Worm (Caenorhabditis elegans) whole organism, L1 larva: ENCODE measurements around the gene C16C8.25.
A peak's percentile ranks its signal among the peaks of the same experiment; 100 is the strongest.

Experiments used
- C04F5.9 ChIP-seq: sonication (generic microtip); optimal IDR thresholded peaks from 2 replicates; lab custom pipeline; 2016; ENCODE audit warnings: missing genetic modification characterization, missing compliant biosample characterization
- C16A3.4 ChIP-seq: fragments of 150-350 bp; optimal IDR thresholded peaks from 2 replicates; lab custom pipeline; 2014; ENCODE audit warnings: missing biosample characterization, missing genetic modification characterization
- aha-1 ChIP-seq: fragments of 150-350 bp; optimal IDR thresholded peaks from 2 replicates; lab custom pipeline; 2014; ENCODE audit warnings: missing biosample characterization, missing genetic modification characterization
- aly-2 ChIP-seq: fragments of 150-350 bp; optimal IDR thresholded peaks from 2 replicates; lab custom pipeline; 2014; ENCODE audit warnings: missing biosample characterization, missing genetic modification characterization
- ama-1 ChIP-seq: fragments of 150-350 bp; optimal IDR thresholded peaks from 2 replicates; lab custom pipeline; 2014
- blmp-1 ChIP-seq: fragments of 150-350 bp; optimal IDR thresholded peaks from 2 replicates; lab custom pipeline; 2014; ENCODE audit warnings: missing biosample characterization, missing genetic modification characterization
- ces-1 ChIP-seq: fragments of 150-350 bp; optimal IDR thresholded peaks from 2 replicates; lab custom pipeline; 2014; ENCODE audit warnings: missing biosample characterization, missing genetic modification reagents, missing genetic modification characterization
- dpl-1 ChIP-seq, 3 experiments: fragments of 150-350 bp in 2 of 3; sonication (generic microtip) in 1 of 3; optimal IDR thresholded peaks; 2 replicates each; lab custom pipeline; 2014 to 2017; ENCODE audit warnings: missing biosample characterization in 3 of 3, missing genetic modification characterization in 3 of 3, missing genetic modification reagents in 3 of 3
- dsc-1 ChIP-seq: sonication (generic microtip); optimal IDR thresholded peaks from 2 replicates; lab custom pipeline; 2016; ENCODE audit warnings: mild to moderate bottlenecking, missing genetic modification characterization, missing compliant biosample characterization
- efl-3 ChIP-seq: fragments of 200-800 bp; sonication (Bioruptor generic); optimal IDR thresholded peaks from 2 replicates; lab custom pipeline; 2018; ENCODE audit warnings: mild to moderate bottlenecking, missing genetic modification characterization, missing compliant biosample characterization
- egl-27 ChIP-seq, 2 experiments: fragments of 150-350 bp in 1 of 2; sonication (generic microtip); optimal IDR thresholded peaks; 3 replicates each; lab custom pipeline; 2017 to 2018; ENCODE audit warnings: missing biosample characterization in 2 of 2, missing genetic modification characterization in 2 of 2, missing genetic modification reagents in 2 of 2
- ets-5 ChIP-seq: fragments of 200-800 bp; sonication (Bioruptor generic); IDR thresholded peaks from 2 replicates; pipeline ENCODE4 v1.3.6; 2022; ENCODE audit warnings: missing genetic modification characterization, missing compliant biosample characterization
- fkh-10 ChIP-seq: sonication (generic microtip); optimal IDR thresholded peaks from 2 replicates; lab custom pipeline; 2017; ENCODE audit warnings: missing biosample characterization, missing genetic modification reagents, missing genetic modification characterization
- fkh-8 ChIP-seq: sonication (generic microtip); optimal IDR thresholded peaks from 2 replicates; lab custom pipeline; 2016; ENCODE audit warnings: mild to moderate bottlenecking, missing genetic modification characterization, missing compliant biosample characterization
- grh-1 ChIP-seq: fragments of 200-800 bp; sonication (Bioruptor generic); IDR thresholded peaks from 2 replicates; pipeline ENCODE4 v1.3.6; 2022; ENCODE audit warnings: missing genetic modification reagents, missing genetic modification characterization, missing compliant biosample characterization
- hpl-2 ChIP-seq: fragments of 150-350 bp; optimal IDR thresholded peaks from 2 replicates; lab custom pipeline; 2014; ENCODE audit warnings: missing biosample characterization, missing genetic modification reagents, missing genetic modification characterization
- irx-1 ChIP-seq: sonication (generic microtip); optimal IDR thresholded peaks from 2 replicates; lab custom pipeline; 2016; ENCODE audit warnings: missing genetic modification characterization, missing compliant biosample characterization
- lin-14 ChIP-seq: fragments of 200-800 bp; sonication (Bioruptor generic); optimal IDR thresholded peaks from 2 replicates; lab custom pipeline; 2018; ENCODE audit warnings: mild to moderate bottlenecking, missing genetic modification characterization, moderate library complexity, missing compliant biosample characterization
- lin-39 ChIP-seq: fragments of 150-350 bp; optimal IDR thresholded peaks from 2 replicates; lab custom pipeline; 2014; ENCODE audit warnings: missing biosample characterization, missing genetic modification reagents, missing genetic modification characterization
- lsy-2 ChIP-seq, 2 experiments: fragments of 150-350 bp; optimal IDR thresholded peaks; 2 replicates each; lab custom pipeline; 2014; ENCODE audit warnings: missing biosample characterization in 2 of 2, missing genetic modification characterization in 2 of 2
- mep-1 ChIP-seq: fragments of 150-350 bp; optimal IDR thresholded peaks from 2 replicates; lab custom pipeline; 2014; ENCODE audit warnings: missing biosample characterization, missing genetic modification characterization
- nhr-12 ChIP-seq: sonication (generic microtip); optimal IDR thresholded peaks from 2 replicates; lab custom pipeline; 2017; ENCODE audit warnings: missing biosample characterization, missing genetic modification characterization
- nhr-47 ChIP-seq: sonication (generic microtip); optimal IDR thresholded peaks from 2 replicates; lab custom pipeline; 2016; ENCODE audit warnings: mild to moderate bottlenecking, missing genetic modification characterization, moderate library complexity, missing compliant biosample characterization
- nhr-77 ChIP-seq: fragments of 150-350 bp; optimal IDR thresholded peaks from 2 replicates; lab custom pipeline; 2014; ENCODE audit warnings: missing biosample characterization, missing genetic modification characterization
- nhr-84 ChIP-seq: sonication (generic microtip); optimal IDR thresholded peaks from 2 replicates; lab custom pipeline; 2017; ENCODE audit warnings: missing biosample characterization, missing genetic modification characterization
- nhr-85 ChIP-seq: sonication (generic microtip); peaks from one replicate; lab custom pipeline; 2016; ENCODE audit warnings: missing genetic modification characterization, inconsistent platforms, missing compliant biosample characterization
- nhr-90 ChIP-seq: sonication (generic microtip); optimal IDR thresholded peaks from 2 replicates; lab custom pipeline; 2016; ENCODE audit warnings: mild to moderate bottlenecking, missing genetic modification characterization, missing compliant biosample characterization; ENCODE audit not compliant: poor library complexity
- pax-3 ChIP-seq: fragments of 200-800 bp; sonication (Bioruptor generic); optimal IDR thresholded peaks from 2 replicates; lab custom pipeline; 2018; ENCODE audit warnings: mild to moderate bottlenecking, missing genetic modification characterization, moderate library complexity, missing compliant biosample characterization
- pqm-1 ChIP-seq: sonication (generic microtip); optimal IDR thresholded peaks from 3 replicates; lab custom pipeline; 2017; ENCODE audit warnings: missing biosample characterization, missing genetic modification characterization
- rnt-1 ChIP-seq: sonication (generic microtip); optimal IDR thresholded peaks from 2 replicates; lab custom pipeline; 2016; ENCODE audit warnings: mild to moderate bottlenecking, missing genetic modification characterization, moderate library complexity, missing compliant biosample characterization
- skn-1 ChIP-seq: fragments of 150-350 bp; optimal IDR thresholded peaks from 2 replicates; lab custom pipeline; 2014; ENCODE audit warnings: missing biosample characterization, missing genetic modification characterization
- snpc-4 ChIP-seq: fragments of 150-350 bp; optimal IDR thresholded peaks from 2 replicates; lab custom pipeline; 2014; ENCODE audit warnings: missing biosample characterization, missing genetic modification characterization
- snu-23 ChIP-seq: sonication (generic microtip); optimal IDR thresholded peaks from 2 replicates; lab custom pipeline; 2016; ENCODE audit warnings: missing genetic modification characterization, missing compliant biosample characterization
- sptf-1 ChIP-seq: fragments of 150-350 bp; optimal IDR thresholded peaks from 2 replicates; lab custom pipeline; 2014; ENCODE audit warnings: missing biosample characterization, missing genetic modification characterization
- sup-37 ChIP-seq: fragments of 200-800 bp; sonication (Bioruptor generic); optimal IDR thresholded peaks from 2 replicates; lab custom pipeline; 2018; ENCODE audit warnings: mild to moderate bottlenecking, missing genetic modification characterization, missing compliant biosample characterization
- unc-30 ChIP-seq: sonication (generic microtip); optimal IDR thresholded peaks from 2 replicates; lab custom pipeline; 2017; ENCODE audit warnings: missing biosample characterization, missing genetic modification characterization
- unc-62 ChIP-seq: fragments of 150-350 bp; optimal IDR thresholded peaks from 2 replicates; lab custom pipeline; 2014; ENCODE audit warnings: missing biosample characterization, missing genetic modification reagents, missing genetic modification characterization
- unc-86 ChIP-seq: sonication (generic microtip); optimal IDR thresholded peaks from 2 replicates; lab custom pipeline; 2016; ENCODE audit warnings: missing genetic modification characterization, missing compliant biosample characterization
- unc-98 ChIP-seq: fragments of 200-800 bp; sonication (Bioruptor generic); IDR thresholded peaks from 2 replicates; pipeline ENCODE4 v1.3.6; 2022; ENCODE audit warnings: missing genetic modification characterization, missing compliant biosample characterization
- vab-15 ChIP-seq: sonication (generic microtip); optimal IDR thresholded peaks from 2 replicates; lab custom pipeline; 2017; ENCODE audit warnings: missing genotype, mild to moderate bottlenecking, missing genetic modification characterization, missing compliant biosample characterization
- xbp-1 ChIP-seq: sonication (generic microtip); optimal IDR thresholded peaks from 2 replicates; lab custom pipeline; 2016; ENCODE audit warnings: missing genetic modification characterization, missing compliant biosample characterization
- ztf-11 ChIP-seq, 2 experiments: sonication (generic microtip); optimal IDR thresholded peaks; 2 replicates each; lab custom pipeline; 2016 to 2017; ENCODE audit warnings: missing genetic modification characterization in 2 of 2, missing biosample characterization in 1 of 2, missing compliant biosample characterization in 1 of 2
- ztf-4 ChIP-seq: fragments of 150-350 bp; optimal IDR thresholded peaks from 2 replicates; lab custom pipeline; 2014; ENCODE audit warnings: missing biosample characterization, missing genetic modification characterization

C16C8.25 gene

DNA sequence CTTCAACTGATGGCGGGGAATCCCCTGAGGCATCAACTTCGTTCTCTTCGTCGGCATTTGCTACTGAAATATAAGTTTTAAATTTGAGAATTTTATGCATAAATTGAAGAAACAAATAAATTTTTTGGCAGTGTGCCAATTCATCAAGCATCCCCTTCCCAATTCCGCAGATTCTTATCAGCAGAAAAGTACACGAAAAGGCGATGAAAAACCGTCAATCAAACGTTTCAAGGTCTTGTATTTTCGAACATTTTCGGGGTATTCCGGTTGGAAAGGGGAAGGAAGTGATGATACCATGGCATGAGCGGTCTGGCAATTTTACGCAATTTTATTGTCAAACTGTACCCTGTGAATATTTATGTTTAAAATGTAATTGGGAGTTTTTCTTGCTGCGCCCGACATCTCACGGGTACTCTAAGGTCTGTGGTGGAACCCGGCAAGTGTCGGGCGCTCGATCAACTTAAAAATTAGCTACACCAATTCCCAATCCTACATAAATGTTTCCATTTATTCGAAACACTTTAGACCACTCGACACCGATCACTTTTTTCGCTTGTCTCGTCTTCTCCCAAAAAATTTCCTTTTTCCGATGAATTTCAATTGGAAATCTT, 14.0 kb upstream of the C16C8.25 start:
- peak; percentile 75 for TF ChIP-seq snpc-4 (tag; lab: Kevin White, UChicago)
- TF ChIP-seq unc-30 (tag; lab: Kevin White, UChicago), result no peak
- TF ChIP-seq lin-14 (GFP tag; lab: Kevin White, UChicago), result peak; percentile 37
- TF ChIP-seq, all 84 proteins: peak for 2

- TF ChIP-seq hpl-2 (GFP tag; lab: Kevin White, UChicago), result no peak
- TF ChIP-seq dpl-1 (GFP tag; optimal IDR thresholded peaks at IDR 0.05; lab: Kevin White, UChicago), result no peak
- TF ChIP-seq nhr-84 (tag; lab: Kevin White, UChicago), result no peak
- no peak for TF ChIP-seq ces-1 (GFP tag; lab: Kevin White, UChicago)
- TF ChIP-seq C16A3.4 (tag; lab: Kevin White, UChicago), result no peak
- TF ChIP-seq lin-14 (GFP tag; lab: Kevin White, UChicago), result no peak
- TF ChIP-seq ztf-11 (tag; optimal IDR thresholded peaks at IDR 0.05; lab: Kevin White, UChicago), result no peak
- TF ChIP-seq nhr-77 (tag; lab: Kevin White, UChicago), result no peak
- no peak for TF ChIP-seq nhr-47 (tag; lab: Kevin White, UChicago)
- TF ChIP-seq fkh-8 (tag; lab: Kevin White, UChicago), result no peak
- TF ChIP-seq snu-23 (GFP tag; lab: Kevin White, UChicago), result no peak
- no peak for TF ChIP-seq xbp-1 (tag; lab: Kevin White, UChicago)
- TF ChIP-seq dsc-1 (tag; lab: Kevin White, UChicago), result no peak
- no peak for TF ChIP-seq lin-39 (tag; lab: Kevin White, UChicago)
- no peak for TF ChIP-seq pax-3 (tag; lab: Kevin White, UChicago)
- no peak for TF ChIP-seq skn-1
Observed at ce11 chrII:3436412-3436811, 12.6 kb upstream of the C16C8.25 start, which contains the start of gene skpo-2. skpo-2 (minus strand) TSS chrII:3436512.

DNA sequence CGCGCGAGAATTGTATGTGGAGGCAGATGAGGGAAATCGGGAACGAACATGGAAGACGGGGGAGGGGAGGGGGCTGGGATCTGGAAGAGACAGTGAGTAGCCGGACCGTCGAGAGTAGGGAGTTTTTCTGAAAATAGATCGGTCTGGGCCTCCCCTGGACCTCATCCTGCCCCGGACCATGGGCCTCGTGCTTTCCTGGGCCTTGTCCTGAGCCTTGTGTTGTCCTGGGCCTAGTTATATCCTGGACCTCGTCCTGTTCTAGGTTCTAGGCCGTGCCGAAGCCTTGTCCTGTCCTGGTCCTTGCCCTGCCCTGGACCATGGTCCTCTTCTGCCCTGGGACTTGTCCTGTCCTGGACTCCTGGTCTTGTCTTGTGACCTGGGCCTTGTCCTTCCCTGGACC, 11.6 kb upstream of the C16C8.25 start:
- TF ChIP-seq nhr-85 (tag; lab: Kevin White, UChicago) (no peak), sptf-1 (tag; lab: Kevin White, UChicago) (no peak), mep-1 (tag; lab: Kevin White, UChicago) (no peak), aly-2 (tag; lab: Kevin White, UChicago) (no peak), unc-62 (GFP tag; lab: Kevin White, UChicago) (no peak), ama-1 (lab: Kevin White, UChicago) (no peak), lsy-2 (tag; optimal IDR thresholded peaks at IDR 0.05; lab: Kevin White, UChicago) (no peak), fkh-8 (tag; lab: Kevin White, UChicago) (no peak), pax-3 (tag; lab: Kevin White, UChicago) (no peak), lin-39 (tag; lab: Kevin White, UChicago) (no peak), lin-14 (GFP tag; lab: Kevin White, UChicago) (no peak), rnt-1 (tag; lab: Kevin White, UChicago) (no peak), irx-1 (tag; lab: Kevin White, UChicago) (no peak), unc-98 (GFP tag; lab: Robert Waterston, UW) (no peak), sup-37 (GFP tag; lab: Kevin White, UChicago) (no peak), efl-3 (GFP tag; lab: Kevin White, UChicago) (no peak)

DNA sequence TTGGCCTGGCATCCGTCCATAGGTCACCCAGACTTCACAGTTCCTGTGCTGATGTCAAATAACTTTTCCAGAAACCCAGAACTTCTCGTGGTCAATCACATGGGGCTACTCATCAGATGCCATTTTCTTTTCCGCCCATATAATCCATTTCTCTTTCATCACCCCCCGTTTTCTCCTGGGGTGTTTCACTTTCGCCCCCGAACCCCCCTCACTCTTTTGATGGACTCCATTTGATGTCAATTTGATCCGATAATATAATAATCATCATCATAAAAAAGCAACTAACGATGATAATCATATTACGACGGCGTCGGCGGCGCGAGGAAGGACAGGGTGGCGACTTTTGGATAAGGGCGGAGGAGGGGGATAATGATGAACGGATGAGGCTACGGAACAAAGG, 10.8 kb upstream of the C16C8.25 start:
- TF ChIP-seq lin-14 (GFP tag; lab: Kevin White, UChicago) (no peak), blmp-1 (tag; lab: Kevin White, UChicago) (peak; percentile 90)

ce11 chrII:3439244-3439698, 9.8 kb upstream of the C16C8.25 start:
- TF ChIP-seq sptf-1 (tag; lab: Kevin White, UChicago), result no peak
- no peak for TF ChIP-seq ets-5 (GFP tag; lab: Robert Waterston, UW)
- peak; percentile 10 for TF ChIP-seq sup-37 (GFP tag; lab: Kevin White, UChicago)
- peak; percentile 43 for TF ChIP-seq pqm-1 (tag; lab: Kevin White, UChicago)
- no peak for TF ChIP-seq aha-1 (tag; lab: Kevin White, UChicago)
- TF ChIP-seq grh-1 (GFP tag; lab: Robert Waterston, UW), result 0 out of 2 replicates have a peak, but pooled peaks have one; percentile 6
- TF ChIP-seq nhr-77 (tag; lab: Kevin White, UChicago), result no peak
- peak; percentile 51 for TF ChIP-seq rnt-1 (tag; lab: Kevin White, UChicago)
- TF ChIP-seq C04F5.9 (tag; lab: Kevin White, UChicago), result no peak
- peak; percentile 66 for TF ChIP-seq blmp-1 (tag; lab: Kevin White, UChicago)
- no peak for TF ChIP-seq lin-39 (tag; lab: Kevin White, UChicago)
- no peak for TF ChIP-seq unc-98 (GFP tag; lab: Robert Waterston, UW)
- TF ChIP-seq ztf-4 (tag; lab: Kevin White, UChicago), result no peak
- no peak for TF ChIP-seq egl-27 (tag; optimal IDR thresholded peaks at IDR 0.05; lab: Kevin White, UChicago)
- no peak for TF ChIP-seq snpc-4 (tag; lab: Kevin White, UChicago)
- no peak for TF ChIP-seq vab-15 (tag; lab: Kevin White, UChicago)
- peak; percentile 75 for TF ChIP-seq nhr-90
- no peak for TF ChIP-seq unc-62 (GFP tag; lab: Kevin White, UChicago)
- TF ChIP-seq nhr-84 (tag; lab: Kevin White, UChicago), result no peak
- no peak for TF ChIP-seq unc-86 (tag; lab: Kevin White, UChicago)
- TF ChIP-seq nhr-12, result no peak
- no peak for TF ChIP-seq fkh-10
